Worm (Caenorhabditis elegans): Measurements from ENCODE around the gene F09B12.7.

- TF ChIP-seq klf-2 (GFP tag; conservative IDR thresholded peaks at IDR 0.05) (no peak), flt-1 (GFP tag; IDR thresholded peaks at IDR 0.05) (no peak), T22C8.4 (GFP tag; IDR thresholded peaks at IDR 0.05) (no peak), med-1 (GFP tag; optimal IDR thresholded peaks at IDR 0.05; ENCODE audit: insufficient read depth) (no peak), tab-1 (GFP tag; IDR thresholded peaks at IDR 0.05) (no peak), ztf-29 (GFP tag; IDR thresholded peaks at IDR 0.05) (no peak), cog-1 (tag; optimal IDR thresholded peaks at IDR 0.05) (no peak), ztf-23 (GFP tag; IDR thresholded peaks at IDR 0.05) (no peak), ref-1 (GFP tag; conservative IDR thresholded peaks at IDR 0.05) (no peak)
Observed at ce11 chrX:15079406-15079805, 15.5 kb downstream of the F09B12.7 start.
